Worm (Caenorhabditis elegans): ENCODE results near the gene Y50D4B.1.

Y50D4B.1 gene

DNA sequence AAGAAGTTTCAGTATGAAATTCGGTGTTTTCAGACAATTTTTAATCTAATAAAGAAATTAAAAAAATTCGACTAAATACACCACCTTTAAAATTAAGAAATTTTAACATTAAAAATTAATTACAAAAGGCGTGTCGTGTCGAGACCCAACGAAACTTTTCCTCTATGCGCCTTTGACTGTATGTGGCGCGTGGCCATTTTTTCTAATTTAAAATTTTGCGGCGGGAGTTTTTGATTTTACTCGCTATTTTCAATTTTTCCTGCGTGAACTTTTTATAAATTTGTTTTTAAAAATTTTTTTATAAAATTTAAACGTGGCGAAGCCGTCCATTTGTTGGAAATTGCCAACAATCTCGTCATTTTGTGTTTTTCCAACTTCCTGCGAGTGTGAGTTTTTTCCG lies 40.0 kb downstream of the Y50D4B.1 start:
- TF ChIP-seq nfya-1 (tag; optimal IDR thresholded peaks at IDR 0.05): no peak
- no peak for TF ChIP-seq ets-4 (tag; optimal IDR thresholded peaks at IDR 0.05)
- TF ChIP-seq tbx-7 (tag; optimal IDR thresholded peaks at IDR 0.05): no peak
- TF ChIP-seq elt-4 (tag; optimal IDR thresholded peaks at IDR 0.05): no peak
- no peak for TF ChIP-seq ceh-24 (tag; optimal IDR thresholded peaks at IDR 0.05)
- TF ChIP-seq pros-1 (tag; optimal IDR thresholded peaks at IDR 0.05): no peak
- no peak for TF ChIP-seq tbx-2 (tag; optimal IDR thresholded peaks at IDR 0.05)
- no peak for TF ChIP-seq ceh-31 (tag; optimal IDR thresholded peaks at IDR 0.05)
- TF ChIP-seq lim-6 (tag; optimal IDR thresholded peaks at IDR 0.05): no peak
- no peak for TF ChIP-seq unc-3 (GFP tag; conservative IDR thresholded peaks at IDR 0.05)
- TF ChIP-seq unc-3 (tag; optimal IDR thresholded peaks at IDR 0.05): no peak
- TF ChIP-seq pha-4 (tag; optimal IDR thresholded peaks at IDR 0.05): no peak
- TF ChIP-seq hlh-15 (tag; optimal IDR thresholded peaks at IDR 0.05): no peak
- TF ChIP-seq dve-1 (tag; optimal IDR thresholded peaks at IDR 0.05): no peak
- TF ChIP-seq K09A11.1 (tag; optimal IDR thresholded peaks at IDR 0.05; ENCODE audit: insufficient read depth): no peak
- no peak for TF ChIP-seq unc-55 (GFP tag; optimal IDR thresholded peaks at IDR 0.05)
- TF ChIP-seq ceh-18 (tag; optimal IDR thresholded peaks at IDR 0.05): no peak

ce11 chrV:1153387-1153786 lies 40.6 kb downstream of the Y50D4B.1 start:
- TF ChIP-seq ceh-14 (tag; optimal IDR thresholded peaks at IDR 0.05) (no peak), hlh-6 (tag; optimal IDR thresholded peaks at IDR 0.05) (no peak), ceh-2 (tag; optimal IDR thresholded peaks at IDR 0.05) (no peak), hlh-15 (tag; optimal IDR thresholded peaks at IDR 0.05) (no peak), hlh-13 (GFP tag; optimal IDR thresholded peaks at IDR 0.05) (peak; percentile 16), hlh-8 (tag; optimal IDR thresholded peaks at IDR 0.05) (no peak), F13H6.1 (tag; optimal IDR thresholded peaks at IDR 0.05) (no peak), pha-4 (tag; optimal IDR thresholded peaks at IDR 0.05) (no peak), tbx-7 (tag; optimal IDR thresholded peaks at IDR 0.05) (no peak)

- no peak for TF ChIP-seq ceh-9 (tag; optimal IDR thresholded peaks at IDR 0.05)
- TF ChIP-seq F13H6.1 (tag; optimal IDR thresholded peaks at IDR 0.05): peak; percentile 46
- no peak for TF ChIP-seq pax-1 (tag; optimal IDR thresholded peaks at IDR 0.05)
- peak; percentile 43 for TF ChIP-seq unc-42 (tag; optimal IDR thresholded peaks at IDR 0.05)
- TF ChIP-seq ceh-14 (tag; optimal IDR thresholded peaks at IDR 0.05): peak; percentile 68
- peak; percentile 12 for TF ChIP-seq rnt-1 (tag; optimal IDR thresholded peaks at IDR 0.05)
- TF ChIP-seq unc-3 (GFP tag; conservative IDR thresholded peaks at IDR 0.05): no peak
- TF ChIP-seq unc-3 (tag; optimal IDR thresholded peaks at IDR 0.05): no peak
- TF ChIP-seq sdc-2 (tag; optimal IDR thresholded peaks at IDR 0.05): peak; percentile 25
- TF ChIP-seq ceh-34 (tag; optimal IDR thresholded peaks at IDR 0.05): peak; percentile 6
- TF ChIP-seq ceh-6 (GFP tag; optimal IDR thresholded peaks at IDR 0.05): peak; percentile 15
- peak; percentile 47 for TF ChIP-seq nfya-1 (tag; optimal IDR thresholded peaks at IDR 0.05)
- peak; percentile 63 for TF ChIP-seq ceh-31 (tag; optimal IDR thresholded peaks at IDR 0.05)
- no peak for TF ChIP-seq ceh-30 (tag; optimal IDR thresholded peaks at IDR 0.05)
- TF ChIP-seq ceh-18 (tag; optimal IDR thresholded peaks at IDR 0.05): peak; percentile 41
- TF ChIP-seq ceh-19 (GFP tag; optimal IDR thresholded peaks at IDR 0.05): peak; percentile 30
- peak; percentile 32 for TF ChIP-seq madf-2 (tag; optimal IDR thresholded peaks at IDR 0.05)
- peak; percentile 18 for TF ChIP-seq eyg-1 (tag; optimal IDR thresholded peaks at IDR 0.05)
- peak; percentile 52 for TF ChIP-seq unc-86 (tag; optimal IDR thresholded peaks at IDR 0.05)
- TF ChIP-seq dmd-4 (tag; optimal IDR thresholded peaks at IDR 0.05; ENCODE audit: borderline replicate concordance): peak; percentile 49
Observed at ce11 chrV:1153925-1154324, 41.2 kb downstream of the Y50D4B.1 start.

- no peak for TF ChIP-seq nfya-1 (tag; optimal IDR thresholded peaks at IDR 0.05)
- TF ChIP-seq unc-42 (tag; optimal IDR thresholded peaks at IDR 0.05): peak; percentile 76
- no peak for TF ChIP-seq sox-4 (tag; optimal IDR thresholded peaks at IDR 0.05)
Observed at ce11 chrV:1154472-1155278, 41.9 kb downstream of the Y50D4B.1 start.

Measured in whole organism, late embryonic.